Worm (Caenorhabditis elegans): Measurements from ENCODE around the gene hrpu-1.

The hrpu-1 gene

ce11 chrIV:15098294-15098693 lies 58.9 kb downstream of the hrpu-1 start, which contains the start of gene srt-49:
Gene srt-49 (minus strand): TSS chrIV:15098394.
- no peak for TF ChIP-seq hmbx-1 (tag; optimal IDR thresholded peaks at IDR 0.05)
- TF ChIP-seq ets-7 (tag; optimal IDR thresholded peaks at IDR 0.05): no peak
- TF ChIP-seq hmg-4 (GFP tag; optimal IDR thresholded peaks at IDR 0.05): no peak
- no peak for TF ChIP-seq ama-1 (optimal IDR thresholded peaks at IDR 0.05)
- no peak for TF ChIP-seq tbx-37 (GFP tag; conservative IDR thresholded peaks at IDR 0.05)
- TF ChIP-seq sea-1 (GFP tag; conservative IDR thresholded peaks at IDR 0.05): no peak
- no peak for TF ChIP-seq pes-1 (GFP tag; IDR thresholded peaks at IDR 0.05)
- no peak for TF ChIP-seq B0310.2 (tag; optimal IDR thresholded peaks at IDR 0.05)
- no peak for TF ChIP-seq ceh-36 (tag; optimal IDR thresholded peaks at IDR 0.05)
- TF ChIP-seq tbx-11 (GFP tag; IDR thresholded peaks at IDR 0.05): no peak
- no peak for TF ChIP-seq tra-4 (tag; optimal IDR thresholded peaks at IDR 0.05)
- no peak for TF ChIP-seq aly-1 (tag; optimal IDR thresholded peaks at IDR 0.05)
- no peak for TF ChIP-seq flt-1 (GFP tag; IDR thresholded peaks at IDR 0.05)
- no peak for TF ChIP-seq F13C5.2 (tag; optimal IDR thresholded peaks at IDR 0.05)
- TF ChIP-seq ceh-13 (GFP tag; optimal IDR thresholded peaks at IDR 0.05): no peak
- TF ChIP-seq scrt-1 (GFP tag; IDR thresholded peaks at IDR 0.05): no peak

Data from whole organism, early embryonic.